Worm (Caenorhabditis elegans) whole organism, early embryonic: ENCODE data around the gene T01G6.10.

ENCODE experiments used
- B0310.2 ChIP-seq: sonication (generic microtip); optimal IDR thresholded peaks from 2 replicates; lab custom pipeline; 2016; ENCODE audit warnings: mild to moderate bottlenecking, missing genetic modification characterization, missing compliant biosample characterization
- F13C5.2 ChIP-seq: sonication (generic microtip); optimal IDR thresholded peaks from 2 replicates; lab custom pipeline; 2017; ENCODE audit warnings: mild to moderate bottlenecking, missing genetic modification characterization, inconsistent platforms, missing compliant biosample characterization
- aly-1 ChIP-seq: sonication (generic microtip); optimal IDR thresholded peaks from 2 replicates; lab custom pipeline; 2016; ENCODE audit warnings: missing genetic modification characterization, missing compliant biosample characterization
- ama-1 ChIP-seq: fragments of 150-350 bp; optimal IDR thresholded peaks from 2 replicates; lab custom pipeline; 2014
- ceh-13 ChIP-seq: fragments of 200-800 bp; sonication (Bioruptor generic); optimal IDR thresholded peaks from 2 replicates; lab custom pipeline; 2018; ENCODE audit warnings: mild to moderate bottlenecking, missing genetic modification characterization, missing compliant biosample characterization
- ceh-36 ChIP-seq: sonication (generic microtip); optimal IDR thresholded peaks from 2 replicates; lab custom pipeline; 2016; ENCODE audit warnings: missing genetic modification characterization, inconsistent platforms, missing compliant biosample characterization
- ets-7 ChIP-seq: sonication (generic microtip); optimal IDR thresholded peaks from 2 replicates; lab custom pipeline; 2016; ENCODE audit warnings: missing genotype, missing genetic modification characterization, missing compliant biosample characterization
- flt-1 ChIP-seq: fragments of 200-800 bp; sonication (Bioruptor generic); IDR thresholded peaks from 2 replicates; pipeline ENCODE4 v1.3.6; 2022; ENCODE audit warnings: missing genetic modification characterization, missing compliant biosample characterization
- hmbx-1 ChIP-seq: sonication (generic microtip); optimal IDR thresholded peaks from 2 replicates; lab custom pipeline; 2016; ENCODE audit warnings: mild to moderate bottlenecking, missing genetic modification characterization, missing compliant biosample characterization
- hmg-4 ChIP-seq: fragments of 200-800 bp; sonication (Bioruptor generic); optimal IDR thresholded peaks from 2 replicates; lab custom pipeline; 2018; ENCODE audit warnings: mild to moderate bottlenecking, missing genetic modification characterization, missing compliant biosample characterization
- hnd-1 ChIP-seq: sonication (generic microtip); optimal IDR thresholded peaks from 2 replicates; lab custom pipeline; 2016; ENCODE audit warnings: missing genetic modification characterization, missing compliant biosample characterization
- pes-1 ChIP-seq: fragments of 200-800 bp; sonication (Bioruptor generic); IDR thresholded peaks from 2 replicates; pipeline ENCODE4 v1.3.6; 2022; ENCODE audit warnings: missing genetic modification reagents, missing genetic modification characterization, missing compliant biosample characterization
- scrt-1 ChIP-seq: fragments of 200-800 bp; sonication (Bioruptor generic); IDR thresholded peaks from 2 replicates; pipeline ENCODE4 v1.3.6; 2022; ENCODE audit warnings: missing genetic modification characterization, missing compliant biosample characterization
- sea-1 ChIP-seq: fragments of 200-800 bp; sonication (Bioruptor generic); conservative IDR thresholded peaks from 2 replicates; pipeline ENCODE4 v1.3.6; 2022; ENCODE audit warnings: missing genetic modification characterization, missing compliant biosample characterization
- tbx-11 ChIP-seq: fragments of 200-800 bp; sonication (Bioruptor generic); IDR thresholded peaks from 2 replicates; pipeline ENCODE4 v1.3.6; 2022; ENCODE audit warnings: missing genetic modification characterization, missing compliant biosample characterization
- tbx-37 ChIP-seq: fragments of 200-800 bp; sonication (Bioruptor generic); conservative IDR thresholded peaks from 2 replicates; pipeline ENCODE4 v1.3.6; 2022; ENCODE audit warnings: missing genetic modification reagents, missing genetic modification characterization, missing compliant biosample characterization
- tra-4 ChIP-seq: sonication (generic microtip); optimal IDR thresholded peaks from 2 replicates; lab custom pipeline; 2017; ENCODE audit warnings: missing genetic modification characterization, missing compliant biosample characterization

Gene T01G6.10

ce11 chrV:501230-501629 lies 1.8 kb downstream of the T01G6.10 start, which contains the start of gene str-256:
TSS of gene str-256 (minus strand) at chrV:501330.
- TF ChIP-seq ceh-13 (GFP tag; lab: Kevin White, UChicago) (no peak), ceh-36 (tag; lab: Kevin White, UChicago) (no peak), tra-4 (tag; lab: Kevin White, UChicago) (no peak), sea-1 (GFP tag; lab: Robert Waterston, UW) (no peak), B0310.2 (tag; lab: Kevin White, UChicago) (no peak), tbx-37 (no peak), tbx-11 (GFP tag; lab: Robert Waterston, UW) (no peak), flt-1 (GFP tag; lab: Robert Waterston, UW) (no peak), ets-7 (tag; lab: Kevin White, UChicago) (no peak), hnd-1 (tag; lab: Kevin White, UChicago) (no peak), hmg-4 (GFP tag; lab: Kevin White, UChicago) (no peak), scrt-1 (GFP tag; lab: Robert Waterston, UW) (no peak), aly-1 (tag; lab: Kevin White, UChicago) (no peak), F13C5.2 (tag; lab: Kevin White, UChicago) (no peak), ama-1 (no peak), pes-1 (GFP tag; lab: Robert Waterston, UW) (no peak), hmbx-1 (no peak)

- TF ChIP-seq pes-1 (GFP tag; lab: Robert Waterston, UW): no peak
- TF ChIP-seq sea-1 (GFP tag; lab: Robert Waterston, UW): no peak
- no peak for TF ChIP-seq ceh-13 (GFP tag; lab: Kevin White, UChicago)
- no peak for TF ChIP-seq flt-1 (GFP tag; lab: Robert Waterston, UW)
- TF ChIP-seq aly-1 (tag; lab: Kevin White, UChicago): no peak
These were observed 2.5 kb downstream of the T01G6.10 start for ce11 chrV:500535-500934.

- TF ChIP-seq hmg-4 (GFP tag; lab: Kevin White, UChicago) (no peak), ets-7 (tag; lab: Kevin White, UChicago) (no peak), hmbx-1 (no peak), ceh-13 (GFP tag; lab: Kevin White, UChicago) (no peak), ceh-36 (tag; lab: Kevin White, UChicago) (no peak), tbx-37 (no peak), sea-1 (GFP tag; lab: Robert Waterston, UW) (no peak), hnd-1 (tag; lab: Kevin White, UChicago) (no peak), flt-1 (GFP tag; lab: Robert Waterston, UW) (no peak), tbx-11 (GFP tag; lab: Robert Waterston, UW) (no peak), aly-1 (tag; lab: Kevin White, UChicago) (no peak), B0310.2 (tag; lab: Kevin White, UChicago) (no peak), F13C5.2 (tag; lab: Kevin White, UChicago) (no peak), tra-4 (tag; lab: Kevin White, UChicago) (no peak), pes-1 (GFP tag; lab: Robert Waterston, UW) (no peak), scrt-1 (GFP tag; lab: Robert Waterston, UW) (no peak), ama-1 (no peak)
These were observed 5.6 kb downstream of the T01G6.10 start, which contains the start of gene T01G6.1 for ce11 chrV:497399-497798. TSS of gene T01G6.1 (plus strand) at chrV:497699.

- TF ChIP-seq F13C5.2 (tag; lab: Kevin White, UChicago) (no peak), aly-1 (tag; lab: Kevin White, UChicago) (no peak), sea-1 (GFP tag; lab: Robert Waterston, UW) (no peak), scrt-1 (GFP tag; lab: Robert Waterston, UW) (no peak), tbx-11 (GFP tag; lab: Robert Waterston, UW) (no peak), ceh-13 (GFP tag; lab: Kevin White, UChicago) (no peak), hmbx-1 (no peak), hnd-1 (tag; lab: Kevin White, UChicago) (no peak), ets-7 (tag; lab: Kevin White, UChicago) (no peak), B0310.2 (tag; lab: Kevin White, UChicago) (no peak), ama-1 (no peak), hmg-4 (GFP tag; lab: Kevin White, UChicago) (no peak), pes-1 (GFP tag; lab: Robert Waterston, UW) (no peak), ceh-36 (tag; lab: Kevin White, UChicago) (no peak), flt-1 (GFP tag; lab: Robert Waterston, UW) (no peak), tra-4 (tag; lab: Kevin White, UChicago) (no peak), tbx-37 (no peak)
These were observed 8.7 kb downstream of the T01G6.10 start, which contains the start of gene nhr-131 for ce11 chrV:494284-494683. TSS of gene nhr-131 (plus strand) at chrV:494370.

- no peak for TF ChIP-seq ceh-13 (GFP tag; lab: Kevin White, UChicago)
These were observed 11.6 kb downstream of the T01G6.10 start, which contains the start of gene str-196 for ce11 chrV:491432-491831. TSS of gene str-196 (plus strand) at chrV:491732.

ce11 chrV:489320-489719 lies 13.7 kb downstream of the T01G6.10 start, which contains the start of gene nhr-106:
TSS of gene nhr-106 (plus strand) at chrV:489620.
- TF ChIP-seq ceh-36 (tag; lab: Kevin White, UChicago) (no peak), hmg-4 (GFP tag; lab: Kevin White, UChicago) (no peak), flt-1 (GFP tag; lab: Robert Waterston, UW) (no peak)

- TF ChIP-seq ama-1 (no peak), hnd-1 (tag; lab: Kevin White, UChicago) (no peak), F13C5.2 (tag; lab: Kevin White, UChicago) (no peak), sea-1 (GFP tag; lab: Robert Waterston, UW) (no peak), ets-7 (tag; lab: Kevin White, UChicago) (no peak), B0310.2 (tag; lab: Kevin White, UChicago) (no peak), flt-1 (GFP tag; lab: Robert Waterston, UW) (no peak)
These were observed 15.0 kb downstream of the T01G6.10 start for ce11 chrV:487980-488379.
